Fruit fly (Drosophila melanogaster): Measurements from ENCODE around the gene Qsox4.
A peak's percentile ranks its signal among the peaks of the same experiment; 100 is the strongest.

The Qsox4 gene

dm6 chr3R:23713901-23714300, 11.3 kb downstream of the Qsox4 start (continued):
- TF ChIP-seq CG17359 (tag; optimal IDR thresholded peaks at IDR 0.05) (peak; percentile 70), ap (GFP tag; IDR thresholded peaks at IDR 0.05) (peak; percentile 51), CG17328 (GFP tag; IDR thresholded peaks at IDR 0.05) (peak; percentile 70), CG10543 (GFP tag; optimal IDR thresholded peaks at IDR 0.05) (no peak), CG16815 (GFP tag; optimal IDR thresholded peaks at IDR 0.05) (peak; percentile 47), CG15514 (GFP tag; optimal IDR thresholded peaks at IDR 0.05) (peak; percentile 2), CG17361 (GFP tag; IDR thresholded peaks at IDR 0.05) (0 out of 3 replicates have a peak, but pooled peaks have one; percentile 32), CG3281 (GFP tag; optimal IDR thresholded peaks at IDR 0.05) (no peak), pum (GFP tag; optimal IDR thresholded peaks at IDR 0.05) (peak; percentile 65), Xbp1 (GFP tag; optimal IDR thresholded peaks at IDR 0.05) (peak; percentile 78), CG18764 (GFP tag; optimal IDR thresholded peaks at IDR 0.05) (peak; percentile 63), ERR (GFP tag; optimal IDR thresholded peaks at IDR 0.05) (no peak), Oaz (GFP tag; IDR thresholded peaks at IDR 0.05) (peak; percentile 54), CG9609 (GFP tag; optimal IDR thresholded peaks at IDR 0.05) (peak; percentile 31), CG7271 (tag; optimal IDR thresholded peaks at IDR 0.05) (peak; percentile 34), CG1233 (GFP tag; optimal IDR thresholded peaks at IDR 0.05) (peak; percentile 56), sr (GFP tag; IDR thresholded peaks at IDR 0.05) (no peak), oc (tag; optimal IDR thresholded peaks at IDR 0.05) (peak; percentile 65), YL-1 (GFP tag; optimal IDR thresholded peaks at IDR 0.05) (no peak), psq (GFP tag; optimal IDR thresholded peaks at IDR 0.05) (no peak), jumu (GFP tag; optimal IDR thresholded peaks at IDR 0.05) (no peak), CG14860 (GFP tag; IDR thresholded peaks at IDR 0.05; ENCODE audit: partially characterized antibody) (no peak), lilli (GFP tag; optimal IDR thresholded peaks at IDR 0.05) (peak; percentile 49), Scr (GFP tag; IDR thresholded peaks at IDR 0.05; ENCODE audit: partially characterized antibody) (no peak), br (optimal IDR thresholded peaks at IDR 0.05) (no peak), CG18011 (GFP tag; optimal IDR thresholded peaks at IDR 0.05) (no peak), ttk (GFP tag; IDR thresholded peaks at IDR 0.05) (peak; percentile 70), pros (GFP tag; optimal IDR thresholded peaks at IDR 0.05) (no peak), tap (tag; optimal IDR thresholded peaks at IDR 0.05) (no peak), CG17802 (tag; optimal IDR thresholded peaks at IDR 0.05) (peak; percentile 8), gfzf (GFP tag; optimal IDR thresholded peaks at IDR 0.05) (no peak), CG9727 (GFP tag; optimal IDR thresholded peaks at IDR 0.05) (peak; percentile 64), CG18619 (GFP tag; optimal IDR thresholded peaks at IDR 0.05) (peak; percentile 41), toy (GFP tag; IDR thresholded peaks at IDR 0.05) (no peak), D19B (GFP tag; optimal IDR thresholded peaks at IDR 0.05) (no peak), Fer3 (tag; optimal IDR thresholded peaks at IDR 0.05) (peak; percentile 50), Fer2 (tag; optimal IDR thresholded peaks at IDR 0.05) (no peak), CG8290 (GFP tag; optimal IDR thresholded peaks at IDR 0.05) (peak; percentile 15), CG8290 (tag; optimal IDR thresholded peaks at IDR 0.05) (peak in 1 of 2 experiments; percentile 59), Dad (GFP tag; optimal IDR thresholded peaks at IDR 0.05) (peak; percentile 51), CG8478 (optimal IDR thresholded peaks at IDR 0.05) (no peak), cato (GFP tag; optimal IDR thresholded peaks at IDR 0.05; ENCODE audit: borderline replicate concordance) (peak; percentile 26), Mrtf (GFP tag; IDR thresholded peaks at IDR 0.05) (peak; percentile 56; the same call in 1 of the 3 replicates), CG30403 (GFP tag; optimal IDR thresholded peaks at IDR 0.05) (peak; percentile 70), gsb (GFP tag; IDR thresholded peaks at IDR 0.05) (no peak), pho (GFP tag; optimal IDR thresholded peaks at IDR 0.05) (no peak), lbe (GFP tag; optimal IDR thresholded peaks at IDR 0.05) (peak; percentile 77), amos (GFP tag; IDR thresholded peaks at IDR 0.05; ENCODE audit: partially characterized antibody) (no peak), ham (GFP tag; IDR thresholded peaks at IDR 0.05) (no peak), slou (GFP tag; optimal IDR thresholded peaks at IDR 0.05) (no peak), dpn (GFP tag; optimal IDR thresholded peaks at IDR 0.05) (peak; percentile 47 to 65), so (GFP tag; IDR thresholded peaks at IDR 0.05) (peak; percentile 80; the same call in 2 of the 3 replicates)

All from whole organism, embryonic.